Worm (Caenorhabditis elegans) whole organism, L4 larva: Measurements from ENCODE around the gene F47B8.8.

Experiments
- F10B5.3 ChIP-seq: sonication (generic microtip); optimal IDR thresholded peaks from 2 replicates; lab custom pipeline; 2016; ENCODE audit warnings: mild to moderate bottlenecking, missing genetic modification characterization, missing compliant biosample characterization
- F26F4.8 ChIP-seq: fragments of 200-800 bp; sonication (Bioruptor generic); conservative IDR thresholded peaks from 2 replicates; pipeline ENCODE4 v1.3.6; 2022; ENCODE audit warnings: missing genetic modification characterization, missing compliant biosample characterization
- R02D3.7 ChIP-seq: fragments of 150-350 bp; sonication (generic microtip); optimal IDR thresholded peaks from 3 replicates; lab custom pipeline; 2014; ENCODE audit warnings: missing biosample characterization, missing genetic modification characterization
- T20F7.1 ChIP-seq: fragments of 200-800 bp; sonication (Bioruptor generic); optimal IDR thresholded peaks from 2 replicates; lab custom pipeline; 2018; ENCODE audit warnings: mild to moderate bottlenecking, missing genetic modification characterization, missing compliant biosample characterization
- Y105C5A.15 ChIP-seq: fragments of 200-800 bp; sonication (Bioruptor generic); IDR thresholded peaks from 2 replicates; pipeline ENCODE4 v1.3.6; 2022; ENCODE audit warnings: missing genetic modification characterization, missing compliant biosample characterization
- Y5F2A.4 ChIP-seq: fragments of 200-800 bp; sonication (Bioruptor generic); optimal IDR thresholded peaks from 2 replicates; lab custom pipeline; 2018; ENCODE audit warnings: mild to moderate bottlenecking, missing genetic modification characterization, missing compliant biosample characterization
- Y75B8A.6 ChIP-seq: fragments of 200-800 bp; sonication (Bioruptor generic); IDR thresholded peaks from 2 replicates; pipeline ENCODE4 v1.3.6; 2022; ENCODE audit warnings: missing genetic modification reagents, missing genetic modification characterization, missing compliant biosample characterization
- aly-2 ChIP-seq: sonication (generic microtip); optimal IDR thresholded peaks from 2 replicates; lab custom pipeline; 2018; ENCODE audit warnings: missing biosample characterization, missing genetic modification characterization
- ama-1 ChIP-seq: fragments of 150-350 bp; optimal IDR thresholded peaks from 2 replicates; lab custom pipeline; 2014; ENCODE audit warnings: inconsistent platforms, mixed read lengths
- arid-1 ChIP-seq: fragments of 200-800 bp; sonication (Bioruptor generic); conservative IDR thresholded peaks from 2 replicates; pipeline ENCODE4 v1.3.6; 2022; ENCODE audit warnings: missing genetic modification reagents, missing genetic modification characterization, missing compliant biosample characterization
- ceh-32 ChIP-seq: sonication (generic microtip); optimal IDR thresholded peaks from 2 replicates; lab custom pipeline; 2016; ENCODE audit warnings: mild to moderate bottlenecking, missing genetic modification characterization, missing compliant biosample characterization; ENCODE audit not compliant: poor library complexity
- ceh-62 ChIP-seq: sonication (generic microtip); optimal IDR thresholded peaks from 2 replicates; lab custom pipeline; 2017; ENCODE audit warnings: missing biosample characterization, missing genetic modification characterization
- ceh-82 ChIP-seq: sonication (generic microtip); optimal IDR thresholded peaks from 2 replicates; lab custom pipeline; 2017; ENCODE audit warnings: missing biosample characterization, missing genetic modification characterization
- ctbp-1 ChIP-seq: fragments of 200-800 bp; sonication (Bioruptor generic); IDR thresholded peaks from 2 replicates; pipeline ENCODE4 v1.3.6; 2022; ENCODE audit warnings: missing genetic modification reagents, missing genetic modification characterization, missing compliant biosample characterization
- daf-12 ChIP-seq: fragments of 150-350 bp; optimal IDR thresholded peaks from 2 replicates; lab custom pipeline; 2014; ENCODE audit warnings: missing biosample characterization, missing genetic modification reagents, missing genetic modification characterization
- daf-16 ChIP-seq, 3 experiments: sonication (generic microtip); optimal IDR thresholded peaks; 2 replicates each; lab custom pipeline; 2016 to 2017; ENCODE audit warnings: missing genetic modification characterization in 3 of 3, missing genetic modification reagents in 3 of 3, mild to moderate bottlenecking in 2 of 3, missing compliant biosample characterization in 2 of 3, missing biosample characterization in 1 of 3, moderate library complexity in 1 of 3
- daf-19 ChIP-seq: fragments of 200-800 bp; sonication (Bioruptor generic); conservative IDR thresholded peaks from 2 replicates; pipeline ENCODE4 v1.3.6; 2022; ENCODE audit warnings: missing genetic modification characterization, missing compliant biosample characterization
- daf-8 ChIP-seq: fragments of 200-800 bp; sonication (Bioruptor generic); IDR thresholded peaks from 2 replicates; pipeline ENCODE4 v1.3.6; 2022; ENCODE audit warnings: missing genetic modification characterization, missing compliant biosample characterization
- dmd-8 ChIP-seq: fragments of 200-800 bp; sonication (Bioruptor generic); IDR thresholded peaks from 2 replicates; pipeline ENCODE4 v1.3.6; 2022; ENCODE audit warnings: missing genetic modification characterization, missing compliant biosample characterization
- dpl-1 ChIP-seq: fragments of 150-350 bp; optimal IDR thresholded peaks from 2 replicates; lab custom pipeline; 2014; ENCODE audit warnings: missing biosample characterization, missing genetic modification reagents, missing genetic modification characterization
- egl-43 ChIP-seq: fragments of 200-800 bp; sonication (Bioruptor generic); IDR thresholded peaks from 2 replicates; pipeline ENCODE4 v1.3.6; 2022; ENCODE audit warnings: missing genetic modification reagents, missing genetic modification characterization, missing compliant biosample characterization
- fkh-10 ChIP-seq: fragments of 150-350 bp; optimal IDR thresholded peaks from 2 replicates; lab custom pipeline; 2014; ENCODE audit warnings: missing biosample characterization, missing genetic modification reagents, missing genetic modification characterization
- fos-1 ChIP-seq: fragments of 150-350 bp; optimal IDR thresholded peaks from 2 replicates; lab custom pipeline; 2014; ENCODE audit warnings: missing biosample characterization, missing genetic modification characterization
- gei-8 ChIP-seq: fragments of 200-800 bp; sonication (Bioruptor generic); optimal IDR thresholded peaks from 2 replicates; lab custom pipeline; 2018; ENCODE audit warnings: mild to moderate bottlenecking, missing genetic modification characterization, missing compliant biosample characterization
- hif-1 ChIP-seq, 2 experiments: sonication (generic microtip); optimal IDR thresholded peaks; 2 replicates each; lab custom pipeline; 2016 to 2017; ENCODE audit warnings: missing compliant biosample characterization in 2 of 2, missing genetic modification characterization in 2 of 2, missing genetic modification reagents in 2 of 2, missing genotype in 2 of 2, mild to moderate bottlenecking in 1 of 2
- hlh-30 ChIP-seq: sonication (generic microtip); optimal IDR thresholded peaks from 2 replicates; lab custom pipeline; 2017; ENCODE audit warnings: antibody characterized with exemption, mild to moderate bottlenecking, missing genetic modification characterization, missing compliant biosample characterization; ENCODE audit not compliant: insufficient read depth
- lin-13 ChIP-seq: fragments of 150-350 bp; optimal IDR thresholded peaks from 2 replicates; lab custom pipeline; 2014; ENCODE audit warnings: missing biosample characterization, missing genetic modification reagents, missing genetic modification characterization
- lin-29 ChIP-seq: fragments of 200-800 bp; sonication (Bioruptor generic); IDR thresholded peaks from 2 replicates; pipeline ENCODE4 v1.3.6; 2022; ENCODE audit warnings: missing genetic modification reagents, missing genetic modification characterization, missing compliant biosample characterization
- lin-39 ChIP-seq: fragments of 150-350 bp; optimal IDR thresholded peaks from 2 replicates; lab custom pipeline; 2014; ENCODE audit warnings: missing biosample characterization, missing genetic modification reagents, missing genetic modification characterization
- madf-9 ChIP-seq: fragments of 200-800 bp; sonication (Bioruptor generic); conservative IDR thresholded peaks from 2 replicates; pipeline ENCODE4 v1.3.6; 2022; ENCODE audit warnings: missing genetic modification reagents, missing genetic modification characterization, missing compliant biosample characterization
- mes-2 ChIP-seq: sonication (generic microtip); optimal IDR thresholded peaks from 2 replicates; lab custom pipeline; 2016; ENCODE audit warnings: missing genotype, mild to moderate bottlenecking, missing genetic modification characterization, missing compliant biosample characterization; ENCODE audit not compliant: poor library complexity, severe bottlenecking
- mxl-3 ChIP-seq: fragments of 200-800 bp; sonication (Bioruptor generic); optimal IDR thresholded peaks from 2 replicates; lab custom pipeline; 2018; ENCODE audit warnings: mild to moderate bottlenecking, missing genetic modification characterization, missing compliant biosample characterization
- nhr-237 ChIP-seq: sonication (generic microtip); optimal IDR thresholded peaks from 2 replicates; lab custom pipeline; 2017; ENCODE audit warnings: missing biosample characterization, missing genetic modification characterization
- nhr-25 ChIP-seq: sonication (generic microtip); optimal IDR thresholded peaks from 2 replicates; lab custom pipeline; 2017; ENCODE audit warnings: missing genetic modification characterization, mild to moderate bottlenecking, missing compliant biosample characterization, antibody characterized with exemption, moderate library complexity, borderline replicate concordance; ENCODE audit not compliant: insufficient read depth
- nhr-28 ChIP-seq: fragments of 150-350 bp; optimal IDR thresholded peaks from 2 replicates; lab custom pipeline; 2014; ENCODE audit warnings: missing biosample characterization, missing genetic modification characterization
- nhr-42 ChIP-seq: fragments of 200-800 bp; sonication (Bioruptor generic); IDR thresholded peaks from 2 replicates; pipeline ENCODE4 v1.3.6; 2022; ENCODE audit warnings: missing genetic modification characterization, missing compliant biosample characterization
- nhr-48 ChIP-seq: sonication (generic microtip); optimal IDR thresholded peaks from 2 replicates; lab custom pipeline; 2016; ENCODE audit warnings: mild to moderate bottlenecking, missing genetic modification characterization, missing compliant biosample characterization
- pqm-1 ChIP-seq: sonication (generic microtip); optimal IDR thresholded peaks from 2 replicates; lab custom pipeline; 2017; ENCODE audit warnings: missing biosample characterization, missing genetic modification characterization
- skn-1 ChIP-seq: fragments of 150-350 bp; optimal IDR thresholded peaks from 2 replicates; lab custom pipeline; 2014; ENCODE audit warnings: missing biosample characterization, missing genetic modification characterization
- snpc-4 ChIP-seq: fragments of 150-350 bp; optimal IDR thresholded peaks from 2 replicates; lab custom pipeline; 2014; ENCODE audit warnings: missing biosample characterization, missing genetic modification characterization
- spr-1 ChIP-seq: sonication (generic microtip); optimal IDR thresholded peaks from 2 replicates; lab custom pipeline; 2016; ENCODE audit warnings: mild to moderate bottlenecking, missing genetic modification characterization, missing compliant biosample characterization
- tag-97 ChIP-seq: fragments of 200-800 bp; sonication (Bioruptor generic); IDR thresholded peaks from 2 replicates; pipeline ENCODE4 v1.3.6; 2022; ENCODE audit warnings: missing genetic modification characterization, missing compliant biosample characterization
- tra-1 ChIP-seq: fragments of 200-800 bp; sonication (Bioruptor generic); IDR thresholded peaks from 2 replicates; pipeline ENCODE4 v1.3.6; 2022; ENCODE audit warnings: missing genetic modification reagents, missing genetic modification characterization, missing compliant biosample characterization
- unc-39 ChIP-seq: sonication (generic microtip); optimal IDR thresholded peaks from 2 replicates; lab custom pipeline; 2017; ENCODE audit warnings: missing biosample characterization, missing genetic modification characterization
- vab-7 ChIP-seq: fragments of 200-800 bp; sonication (Bioruptor generic); IDR thresholded peaks from 2 replicates; pipeline ENCODE4 v1.3.6; 2022; ENCODE audit warnings: missing genetic modification reagents, missing genetic modification characterization, missing compliant biosample characterization
- zfp-2 ChIP-seq: sonication (generic microtip); optimal IDR thresholded peaks from 2 replicates; lab custom pipeline; 2016; ENCODE audit warnings: mild to moderate bottlenecking, missing genetic modification characterization, missing compliant biosample characterization
- zfp-3 ChIP-seq: fragments of 200-800 bp; sonication (Bioruptor generic); conservative IDR thresholded peaks from 2 replicates; pipeline ENCODE4 v1.3.6; 2022; ENCODE audit warnings: missing genetic modification reagents, missing genetic modification characterization, missing compliant biosample characterization
- zip-11 ChIP-seq: fragments of 200-800 bp; sonication (Bioruptor generic); IDR thresholded peaks from 2 replicates; pipeline ENCODE4 v1.3.6; 2022; ENCODE audit warnings: missing genetic modification characterization, missing compliant biosample characterization
- zip-2 ChIP-seq: fragments of 150-350 bp; optimal IDR thresholded peaks from 2 replicates; lab custom pipeline; 2014; ENCODE audit warnings: missing biosample characterization, missing genetic modification characterization
- ztf-11 ChIP-seq: fragments of 150-350 bp; optimal IDR thresholded peaks from 2 replicates; lab custom pipeline; 2014; ENCODE audit warnings: missing biosample characterization, missing genetic modification characterization

Gene F47B8.8

ce11 chrV:14354258-14354877, 22.8 kb downstream of the F47B8.8 start, which contains the start of gene Y49A3A.3 (continued):
- TF ChIP-seq zfp-2 (tag; lab: Kevin White, UChicago) (no peak), lin-39 (no peak), daf-8 (no peak), egl-43 (GFP tag; lab: Robert Waterston, UW) (peak; percentile 69; the same call in 1 of the 2 replicates), mxl-3 (peak; percentile 9), pqm-1 (tag; lab: Kevin White, UChicago) (no peak), tra-1 (GFP tag; lab: Robert Waterston, UW) (no peak), nhr-237 (tag; lab: Kevin White, UChicago) (peak; percentile 58), ztf-11 (tag; lab: Kevin White, UChicago) (no peak), hif-1 (tag; optimal IDR thresholded peaks at IDR 0.05; lab: Kevin White, UChicago) (no peak), ama-1 (lab: Kevin White, UChicago) (peak; percentile 80), Y75B8A.6 (no peak), T20F7.1 (GFP tag; lab: Kevin White, UChicago) (peak; percentile 60), daf-16 (GFP tag; optimal IDR thresholded peaks at IDR 0.05; lab: Kevin White, UChicago) (peak in 1 of 2 experiments; percentile 28), daf-16 (tag; optimal IDR thresholded peaks at IDR 0.05; lab: Kevin White, UChicago) (peak; percentile 61), nhr-42 (GFP tag; lab: Robert Waterston, UW) (0 out of 2 replicates have a peak, but pooled peaks have one; percentile 27), F10B5.3 (tag; lab: Kevin White, UChicago) (no peak), zfp-3 (GFP tag; lab: Robert Waterston, UW) (peak; percentile 82; the same call in 1 of the 2 replicates), ceh-62 (tag; lab: Kevin White, UChicago) (no peak), arid-1 (GFP tag; lab: Robert Waterston, UW) (peak; percentile 58; the same call in 1 of the 2 replicates), zip-2 (no peak), tag-97 (no peak), snpc-4 (tag; lab: Kevin White, UChicago) (no peak), nhr-28 (tag; lab: Kevin White, UChicago) (no peak), aly-2 (peak; percentile 83), R02D3.7 (tag; lab: Kevin White, UChicago) (no peak), zip-11 (GFP tag; lab: Robert Waterston, UW) (0 out of 2 replicates have a peak, but pooled peaks have one; percentile 22), fkh-10 (GFP tag; lab: Kevin White, UChicago) (no peak), nhr-25 (tag; lab: Kevin White, UChicago) (peak; percentile 59), skn-1 (tag; lab: Kevin White, UChicago) (no peak), dpl-1 (GFP tag; lab: Kevin White, UChicago) (no peak), ceh-82 (no peak), Y5F2A.4 (peak; percentile 62), vab-7 (GFP tag; lab: Robert Waterston, UW) (peak; percentile 49; the same call in 1 of the 2 replicates), mes-2 (peak; percentile 31), spr-1 (tag; lab: Kevin White, UChicago) (peak; percentile 65), fos-1 (tag; lab: Kevin White, UChicago) (no peak), daf-19 (GFP tag; lab: Robert Waterston, UW) (no peak), hlh-30 (tag; lab: Kevin White, UChicago) (no peak), ceh-32 (tag; lab: Kevin White, UChicago) (no peak), lin-29 (GFP tag; lab: Robert Waterston, UW) (no peak), Y105C5A.15 (GFP tag; lab: Robert Waterston, UW) (peak; percentile 49; the same call in 1 of the 2 replicates), ctbp-1 (GFP tag; lab: Robert Waterston, UW) (peak; percentile 40; the same call in 1 of the 2 replicates), nhr-48 (peak; percentile 57), F26F4.8 (GFP tag; lab: Robert Waterston, UW) (peak; percentile 27; the same call in 1 of the 2 replicates), dmd-8 (no peak), daf-12 (tag; lab: Kevin White, UChicago) (no peak), gei-8 (GFP tag; lab: Kevin White, UChicago) (no peak), madf-9 (GFP tag; lab: Robert Waterston, UW) (peak; percentile 30; the same call in 1 of the 2 replicates), lin-13 (GFP tag; lab: Kevin White, UChicago) (peak; percentile 7), unc-39 (tag; lab: Kevin White, UChicago) (no peak)
